Worm (Caenorhabditis elegans) whole organism, L4 larva: ENCODE measurements around the gene srxa-12.

ENCODE experiments used
- D1046.2 ChIP-seq: fragments of 200-800 bp; sonication (Bioruptor generic); IDR thresholded peaks from 2 replicates; pipeline ENCODE4 v1.3.6; 2022; ENCODE audit warnings: missing genetic modification characterization, missing compliant biosample characterization
- F26F4.8 ChIP-seq: fragments of 200-800 bp; sonication (Bioruptor generic); conservative IDR thresholded peaks from 2 replicates; pipeline ENCODE4 v1.3.6; 2022; ENCODE audit warnings: missing genetic modification characterization, missing compliant biosample characterization
- F37D6.2 ChIP-seq: sonication (generic microtip); optimal IDR thresholded peaks from 2 replicates; lab custom pipeline; 2016; ENCODE audit warnings: mild to moderate bottlenecking, missing genetic modification characterization, missing compliant biosample characterization
- F44E2.7 ChIP-seq: fragments of 200-800 bp; sonication (Bioruptor generic); IDR thresholded peaks from 2 replicates; pipeline ENCODE4 v2.1.2; 2022; ENCODE audit warnings: missing genetic modification characterization, missing compliant biosample characterization
- T20F7.1 ChIP-seq: fragments of 200-800 bp; sonication (Bioruptor generic); optimal IDR thresholded peaks from 2 replicates; lab custom pipeline; 2018; ENCODE audit warnings: mild to moderate bottlenecking, missing genetic modification characterization, missing compliant biosample characterization
- Y105C5A.15 ChIP-seq: fragments of 200-800 bp; sonication (Bioruptor generic); IDR thresholded peaks from 2 replicates; pipeline ENCODE4 v1.3.6; 2022; ENCODE audit warnings: missing genetic modification characterization, missing compliant biosample characterization
- Y75B8A.6 ChIP-seq: fragments of 200-800 bp; sonication (Bioruptor generic); IDR thresholded peaks from 2 replicates; pipeline ENCODE4 v1.3.6; 2022; ENCODE audit warnings: missing genetic modification reagents, missing genetic modification characterization, missing compliant biosample characterization
- aly-2 ChIP-seq: sonication (generic microtip); optimal IDR thresholded peaks from 2 replicates; lab custom pipeline; 2018; ENCODE audit warnings: missing biosample characterization, missing genetic modification characterization
- ama-1 ChIP-seq: fragments of 150-350 bp; optimal IDR thresholded peaks from 2 replicates; lab custom pipeline; 2014; ENCODE audit warnings: inconsistent platforms, mixed read lengths
- ceh-62 ChIP-seq: sonication (generic microtip); optimal IDR thresholded peaks from 2 replicates; lab custom pipeline; 2017; ENCODE audit warnings: missing biosample characterization, missing genetic modification characterization
- ceh-82 ChIP-seq: sonication (generic microtip); optimal IDR thresholded peaks from 2 replicates; lab custom pipeline; 2017; ENCODE audit warnings: missing biosample characterization, missing genetic modification characterization
- cey-2 ChIP-seq: sonication (generic microtip); optimal IDR thresholded peaks from 3 replicates; lab custom pipeline; 2017; ENCODE audit warnings: missing genetic modification characterization, mild to moderate bottlenecking, missing compliant biosample characterization, antibody characterized with exemption, borderline replicate concordance; ENCODE audit not compliant: insufficient read depth
- dmd-9 ChIP-seq: fragments of 200-800 bp; sonication (Bioruptor generic); IDR thresholded peaks from 2 replicates; pipeline ENCODE4 v1.3.6; 2022; ENCODE audit warnings: missing genetic modification reagents, missing genetic modification characterization, missing compliant biosample characterization
- egl-27 ChIP-seq: sonication (generic microtip); optimal IDR thresholded peaks from 3 replicates; lab custom pipeline; 2017; ENCODE audit warnings: missing biosample characterization, missing genetic modification reagents, missing genetic modification characterization
- fkh-10 ChIP-seq: fragments of 150-350 bp; optimal IDR thresholded peaks from 2 replicates; lab custom pipeline; 2014; ENCODE audit warnings: missing biosample characterization, missing genetic modification reagents, missing genetic modification characterization
- hif-1 ChIP-seq, 2 experiments: sonication (generic microtip); optimal IDR thresholded peaks; 2 replicates each; lab custom pipeline; 2016 to 2017; ENCODE audit warnings: missing compliant biosample characterization in 2 of 2, missing genetic modification characterization in 2 of 2, missing genetic modification reagents in 2 of 2, missing genotype in 2 of 2, mild to moderate bottlenecking in 1 of 2
- hlh-30 ChIP-seq: sonication (generic microtip); optimal IDR thresholded peaks from 2 replicates; lab custom pipeline; 2017; ENCODE audit warnings: antibody characterized with exemption, mild to moderate bottlenecking, missing genetic modification characterization, missing compliant biosample characterization; ENCODE audit not compliant: insufficient read depth
- lin-1 ChIP-seq: fragments of 200-800 bp; sonication (Bioruptor generic); IDR thresholded peaks from 2 replicates; pipeline ENCODE4 v1.3.6; 2022; ENCODE audit warnings: missing genetic modification reagents, missing genetic modification characterization, missing compliant biosample characterization
- lin-13 ChIP-seq: fragments of 150-350 bp; optimal IDR thresholded peaks from 2 replicates; lab custom pipeline; 2014; ENCODE audit warnings: missing biosample characterization, missing genetic modification reagents, missing genetic modification characterization
- lin-15B ChIP-seq: fragments of 150-350 bp; sonication (generic microtip); optimal IDR thresholded peaks from 3 replicates; lab custom pipeline; 2014; ENCODE audit warnings: missing biosample characterization, missing genetic modification characterization
- lsy-2 ChIP-seq, 2 experiments: fragments of 150-350 bp in 1 of 2; sonication (generic microtip) in 1 of 2; optimal IDR thresholded peaks; 2 replicates each; lab custom pipeline; 2014 to 2017; ENCODE audit warnings: missing biosample characterization in 2 of 2, missing genetic modification characterization in 2 of 2
- madf-5 ChIP-seq, 2 experiments: fragments of 200-800 bp; sonication (Bioruptor generic); IDR thresholded peaks; 2 replicates each; pipeline ENCODE4 v1.3.6; 2022; ENCODE audit warnings: missing compliant biosample characterization in 2 of 2, missing genetic modification characterization in 2 of 2
- madf-9 ChIP-seq: fragments of 200-800 bp; sonication (Bioruptor generic); conservative IDR thresholded peaks from 2 replicates; pipeline ENCODE4 v1.3.6; 2022; ENCODE audit warnings: missing genetic modification reagents, missing genetic modification characterization, missing compliant biosample characterization
- mdt-29 ChIP-seq: fragments of 200-800 bp; sonication (Bioruptor generic); IDR thresholded peaks from 2 replicates; pipeline ENCODE4 v1.3.6; 2022; ENCODE audit warnings: missing genetic modification reagents, missing genetic modification characterization, missing compliant biosample characterization
- mes-2 ChIP-seq: sonication (generic microtip); optimal IDR thresholded peaks from 2 replicates; lab custom pipeline; 2016; ENCODE audit warnings: missing genotype, mild to moderate bottlenecking, missing genetic modification characterization, missing compliant biosample characterization; ENCODE audit not compliant: poor library complexity, severe bottlenecking
- mxl-2 ChIP-seq: fragments of 200-800 bp; sonication (Bioruptor generic); conservative IDR thresholded peaks from 2 replicates; pipeline ENCODE4 v1.3.6; 2022; ENCODE audit warnings: missing genetic modification reagents, missing genetic modification characterization, missing compliant biosample characterization
- mxl-3 ChIP-seq: fragments of 200-800 bp; sonication (Bioruptor generic); optimal IDR thresholded peaks from 2 replicates; lab custom pipeline; 2018; ENCODE audit warnings: mild to moderate bottlenecking, missing genetic modification characterization, missing compliant biosample characterization
- nhr-111 ChIP-seq: fragments of 200-800 bp; sonication (Bioruptor generic); optimal IDR thresholded peaks from 2 replicates; lab custom pipeline; 2018; ENCODE audit warnings: mild to moderate bottlenecking, missing genetic modification characterization, missing compliant biosample characterization
- nhr-25 ChIP-seq: sonication (generic microtip); optimal IDR thresholded peaks from 2 replicates; lab custom pipeline; 2017; ENCODE audit warnings: missing genetic modification characterization, mild to moderate bottlenecking, missing compliant biosample characterization, antibody characterized with exemption, moderate library complexity, borderline replicate concordance; ENCODE audit not compliant: insufficient read depth
- nhr-28 ChIP-seq: fragments of 150-350 bp; optimal IDR thresholded peaks from 2 replicates; lab custom pipeline; 2014; ENCODE audit warnings: missing biosample characterization, missing genetic modification characterization
- nhr-41 ChIP-seq: fragments of 200-800 bp; sonication (Bioruptor generic); IDR thresholded peaks from 2 replicates; pipeline ENCODE4 v1.3.6; 2022; ENCODE audit warnings: missing genetic modification reagents, missing genetic modification characterization, missing compliant biosample characterization
- nhr-42 ChIP-seq: fragments of 200-800 bp; sonication (Bioruptor generic); IDR thresholded peaks from 2 replicates; pipeline ENCODE4 v1.3.6; 2022; ENCODE audit warnings: missing genetic modification characterization, missing compliant biosample characterization
- nhr-6 ChIP-seq: fragments of 150-350 bp; optimal IDR thresholded peaks from 2 replicates; lab custom pipeline; 2014; ENCODE audit warnings: missing biosample characterization, missing genetic modification characterization
- nhr-76 ChIP-seq: fragments of 150-350 bp; optimal IDR thresholded peaks from 2 replicates; lab custom pipeline; 2014; ENCODE audit warnings: missing biosample characterization, missing genetic modification characterization
- nhr-77 ChIP-seq: fragments of 150-350 bp; optimal IDR thresholded peaks from 2 replicates; lab custom pipeline; 2014; ENCODE audit warnings: missing biosample characterization, missing genetic modification characterization
- php-3 ChIP-seq: fragments of 200-800 bp; sonication (Bioruptor generic); IDR thresholded peaks from 2 replicates; pipeline ENCODE4 v1.3.6; 2022; ENCODE audit warnings: missing genetic modification reagents, missing genetic modification characterization, missing compliant biosample characterization
- set-16 ChIP-seq: fragments of 200-800 bp; sonication (Bioruptor generic); IDR thresholded peaks from 2 replicates; pipeline ENCODE4 v1.3.6; 2022; ENCODE audit warnings: missing genetic modification reagents, missing genetic modification characterization, missing compliant biosample characterization
- spr-3 ChIP-seq: fragments of 200-800 bp; sonication (Bioruptor generic); optimal IDR thresholded peaks from 2 replicates; lab custom pipeline; 2018; ENCODE audit warnings: mild to moderate bottlenecking, missing genetic modification characterization, missing compliant biosample characterization
- unc-39 ChIP-seq: sonication (generic microtip); optimal IDR thresholded peaks from 2 replicates; lab custom pipeline; 2017; ENCODE audit warnings: missing biosample characterization, missing genetic modification characterization
- zip-11 ChIP-seq: fragments of 200-800 bp; sonication (Bioruptor generic); IDR thresholded peaks from 2 replicates; pipeline ENCODE4 v1.3.6; 2022; ENCODE audit warnings: missing genetic modification characterization, missing compliant biosample characterization
- ztf-11 ChIP-seq: fragments of 150-350 bp; optimal IDR thresholded peaks from 2 replicates; lab custom pipeline; 2014; ENCODE audit warnings: missing biosample characterization, missing genetic modification characterization

srxa-12 gene

DNA sequence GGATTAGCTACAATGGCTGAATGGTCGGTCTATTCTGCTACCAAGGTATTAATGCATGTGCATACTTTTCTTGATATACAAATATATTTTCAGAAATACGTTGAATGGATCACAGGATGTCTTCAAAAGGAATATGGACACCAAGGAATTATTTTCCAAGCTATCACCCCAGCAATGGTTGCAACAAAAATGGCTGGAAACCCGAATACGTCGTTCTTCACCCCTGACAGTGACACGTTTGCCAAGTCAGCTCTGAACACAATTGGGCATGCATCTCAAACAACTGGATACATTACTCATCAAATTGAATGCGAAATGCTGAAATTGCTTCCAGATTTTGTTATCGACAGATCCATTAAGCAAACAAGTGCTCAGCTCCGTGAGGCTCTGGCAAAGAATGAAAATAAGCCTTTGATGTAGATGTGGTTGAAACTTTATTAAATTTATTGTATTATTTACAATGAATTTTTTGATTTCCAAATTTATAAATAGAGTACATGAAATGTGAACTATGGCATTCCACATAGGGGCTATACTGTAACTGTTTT is 18.9 kb upstream of the srxa-12 start (continued):
- TF ChIP-seq Y75B8A.6 (GFP tag; lab: Robert Waterston, UW) (peak; percentile 85), unc-39 (no peak), lin-13 (GFP tag; lab: Kevin White, UChicago) (no peak), nhr-76 (tag; lab: Kevin White, UChicago) (no peak), lsy-2 (tag; optimal IDR thresholded peaks at IDR 0.05; lab: Kevin White, UChicago) (peak; percentile 69 to 72), ztf-11 (tag; lab: Kevin White, UChicago) (no peak), ceh-82 (tag; lab: Kevin White, UChicago) (no peak), nhr-6 (tag; lab: Kevin White, UChicago) (no peak), mxl-2 (GFP tag; lab: Robert Waterston, UW) (no peak), aly-2 (tag; lab: Kevin White, UChicago) (no peak), nhr-41 (peak; percentile 42; the same call in 1 of the 2 replicates), hif-1 (tag; optimal IDR thresholded peaks at IDR 0.05; lab: Kevin White, UChicago) (peak in 1 of 2 experiments; percentile 39), madf-9 (GFP tag; lab: Robert Waterston, UW) (peak; percentile 34; the same call in 1 of the 2 replicates), nhr-42 (GFP tag; lab: Robert Waterston, UW) (peak; percentile 27; the same call in 1 of the 2 replicates), mes-2 (tag; lab: Kevin White, UChicago) (peak; percentile 52), lin-1 (peak; percentile 51; the same call in 1 of the 2 replicates), F37D6.2 (tag; lab: Kevin White, UChicago) (no peak), zip-11 (GFP tag; lab: Robert Waterston, UW) (no peak), nhr-25 (tag; lab: Kevin White, UChicago) (no peak), T20F7.1 (peak; percentile 75), mxl-3 (GFP tag; lab: Kevin White, UChicago) (peak; percentile 45), egl-27 (no peak), nhr-77 (tag; lab: Kevin White, UChicago) (peak; percentile 89), spr-3 (GFP tag; lab: Kevin White, UChicago) (peak; percentile 32), lin-15B (tag; lab: Kevin White, UChicago) (peak; percentile 27), F26F4.8 (GFP tag; lab: Robert Waterston, UW) (no peak), D1046.2 (GFP tag; lab: Robert Waterston, UW) (peak; percentile 79; the same call in 1 of the 2 replicates), F44E2.7 (GFP tag; lab: Robert Waterston, UW) (no peak), ama-1 (lab: Kevin White, UChicago) (no peak), fkh-10 (GFP tag; lab: Kevin White, UChicago) (no peak), madf-5 (GFP tag; IDR thresholded peaks at IDR 0.05; lab: Robert Waterston, UW) (0 out of 4 replicates have a peak, but pooled peaks of 1 of the 2 experiments have one; percentile 52), Y105C5A.15 (GFP tag; lab: Robert Waterston, UW) (no peak), cey-2 (tag; lab: Kevin White, UChicago) (no peak), nhr-111 (GFP tag; lab: Kevin White, UChicago) (no peak), nhr-28 (tag; lab: Kevin White, UChicago) (peak; percentile 48), php-3 (GFP tag; lab: Robert Waterston, UW) (no peak), dmd-9 (GFP tag; lab: Robert Waterston, UW) (no peak; the same call in none of the 2 replicates), hlh-30 (peak; percentile 4), ceh-62 (no peak), set-16 (GFP tag; lab: Robert Waterston, UW) (no peak), mdt-29 (GFP tag; lab: Robert Waterston, UW) (peak; percentile 69; the same call in 1 of the 2 replicates)
